Fruit fly (Drosophila melanogaster): Measurements from ENCODE around the gene Cdlc2.

dm6 chr2L:1316422-1316821, 27.8 kb upstream of the Cdlc2 start:
- TF ChIP-seq dac (GFP tag; optimal IDR thresholded peaks at IDR 0.05) (no peak), CG11294 (GFP tag; IDR thresholded peaks at IDR 0.05) (no peak), Sox102F (GFP tag; optimal IDR thresholded peaks at IDR 0.05) (no peak)

Measured in whole organism, prepupa.